Fruit fly (Drosophila melanogaster) whole organism, embryonic: ENCODE results near the gene AstA.

Experiments used
- CG10366 ChIP-seq: fragments of 200-800 bp; sonication (Bioruptor generic); IDR thresholded peaks from 2 replicates; pipeline ENCODE4 v1.3.6; 2022; ENCODE audit warnings: missing biosample characterization, missing genetic modification characterization
- CG10543 ChIP-seq: fragments of 200-800 bp; sonication (Bioruptor generic); optimal IDR thresholded peaks from 3 replicates; lab custom pipeline; 2017; ENCODE audit warnings: missing biosample characterization, mild to moderate bottlenecking, missing genetic modification characterization, moderate library complexity
- CG11085 ChIP-seq: fragments of 200-800 bp; sonication (Bioruptor generic); IDR thresholded peaks from 2 replicates; pipeline ENCODE4 v1.3.6; 2022; ENCODE audit warnings: missing biosample characterization, missing genetic modification characterization
- CG11398 ChIP-seq: fragments of 200-800 bp; sonication (Bioruptor generic); optimal IDR thresholded peaks from 2 replicates; lab custom pipeline; 2016; ENCODE audit warnings: missing biosample characterization, missing genetic modification characterization
- CG11504 ChIP-seq: fragments of 200-800 bp; sonication (Bioruptor generic); optimal IDR thresholded peaks from 3 replicates; lab custom pipeline; 2019; ENCODE audit warnings: missing biosample characterization, mild to moderate bottlenecking, missing genetic modification characterization, moderate library complexity
- CG11560 ChIP-seq: fragments of 200-800 bp; sonication (Bioruptor generic); IDR thresholded peaks from 3 replicates; pipeline ENCODE4 v1.3.6; 2022; ENCODE audit warnings: missing biosample characterization, missing genetic modification characterization
- CG12236 ChIP-seq: fragments of 200-800 bp; sonication (Bioruptor generic); optimal IDR thresholded peaks from 2 replicates; lab custom pipeline; 2016; ENCODE audit warnings: missing biosample characterization, missing genetic modification characterization
- CG12744 ChIP-seq: fragments of 200-800 bp; sonication (Bioruptor generic); optimal IDR thresholded peaks from 2 replicates; lab custom pipeline; 2016; ENCODE audit warnings: missing biosample characterization, missing genetic modification characterization
- CG15073 ChIP-seq: fragments of 200-800 bp; sonication (Bioruptor generic); optimal IDR thresholded peaks from 2 replicates; lab custom pipeline; 2016; ENCODE audit warnings: missing biosample characterization, missing genetic modification characterization
- CG15269 ChIP-seq: fragments of 200-800 bp; sonication (Bioruptor generic); optimal IDR thresholded peaks from 2 replicates; lab custom pipeline; 2018; ENCODE audit warnings: missing biosample characterization, mild to moderate bottlenecking, missing genetic modification characterization, moderate library complexity
- CG1529 ChIP-seq: fragments of 200-800 bp; sonication (Bioruptor generic); optimal IDR thresholded peaks from 3 replicates; lab custom pipeline; 2018; ENCODE audit warnings: missing biosample characterization, missing genetic modification characterization
- CG15479 ChIP-seq: fragments of 200-800 bp; sonication (Bioruptor generic); optimal IDR thresholded peaks from 3 replicates; lab custom pipeline; 2019; ENCODE audit warnings: missing biosample characterization, mild to moderate bottlenecking, missing genetic modification characterization, moderate library complexity
- CG15696 ChIP-seq: fragments of 200-800 bp; sonication (Bioruptor generic); optimal IDR thresholded peaks from 2 replicates; lab custom pipeline; 2019; ENCODE audit warnings: missing biosample characterization, mild to moderate bottlenecking, missing genetic modification characterization, moderate library complexity
- CG3163 ChIP-seq: fragments of 200-800 bp; sonication (Bioruptor generic); optimal IDR thresholded peaks from 3 replicates; lab custom pipeline; 2016; ENCODE audit warnings: missing biosample characterization, missing genetic modification characterization
- CG32772 ChIP-seq: fragments of 200-800 bp; sonication (Bioruptor generic); IDR thresholded peaks from 2 replicates; pipeline ENCODE4 v1.3.6; 2022; ENCODE audit warnings: missing biosample characterization, missing genetic modification characterization
- CG43689 ChIP-seq: fragments of 200-800 bp; sonication (Bioruptor generic); IDR thresholded peaks from 2 replicates; pipeline ENCODE4 v1.3.6; 2022; ENCODE audit warnings: missing biosample characterization, missing genetic modification characterization
- CG6272 ChIP-seq: fragments of 200-800 bp; sonication (Bioruptor generic); IDR thresholded peaks from 2 replicates; pipeline ENCODE4 v1.3.6; 2022; ENCODE audit warnings: missing biosample characterization, missing genetic modification characterization
- CG6654 ChIP-seq: fragments of 200-800 bp; sonication (Bioruptor generic); optimal IDR thresholded peaks from 2 replicates; lab custom pipeline; 2017; ENCODE audit warnings: missing biosample characterization, mild to moderate bottlenecking, missing genetic modification characterization
- CG8089 ChIP-seq: fragments of 200-800 bp; sonication (Bioruptor generic); optimal IDR thresholded peaks from 3 replicates; lab custom pipeline; 2016; ENCODE audit warnings: missing biosample characterization, missing genetic modification characterization
- CG8290 ChIP-seq, 3 experiments: fragments of 200-800 bp; sonication (Bioruptor generic); optimal IDR thresholded peaks; 2 replicates each; lab custom pipeline; 2016 to 2019; ENCODE audit warnings: missing biosample characterization in 3 of 3, missing genetic modification characterization in 3 of 3, mild to moderate bottlenecking in 2 of 3, moderate library complexity in 1 of 3
- CG8924 ChIP-seq: fragments of 200-800 bp; optimal IDR thresholded peaks from 3 replicates; lab custom pipeline; 2019; ENCODE audit warnings: missing biosample characterization, mild to moderate bottlenecking, missing genetic modification characterization, moderate library complexity
- Deaf1 ChIP-seq: fragments of 200-800 bp; optimal IDR thresholded peaks from 3 replicates; lab custom pipeline; 2019; ENCODE audit warnings: missing biosample characterization, mild to moderate bottlenecking, missing genetic modification characterization, moderate library complexity
- Dfd ChIP-seq, 2 experiments: fragments of >200 bp; optimal IDR thresholded peaks; 2 replicates each; lab custom pipeline; 2017; ENCODE audit warnings: missing biosample characterization in 2 of 2, missing genetic modification characterization in 2 of 2
- Doc2 ChIP-seq: fragments of 200-800 bp; sonication (Bioruptor generic); IDR thresholded peaks from 2 replicates; pipeline ENCODE4 v1.3.6; 2022; ENCODE audit warnings: missing biosample characterization, missing genetic modification characterization
- H15 ChIP-seq: fragments of 200-800 bp; sonication (Bioruptor generic); IDR thresholded peaks from 3 replicates; pipeline ENCODE4 v1.3.6; 2022; ENCODE audit warnings: missing biosample characterization, missing genetic modification characterization
- Kr ChIP-seq: fragments of 200-800 bp; sonication (Bioruptor generic); optimal IDR thresholded peaks from 2 replicates; lab custom pipeline; 2017; ENCODE audit warnings: missing biosample characterization, mild to moderate bottlenecking, missing genetic modification characterization
- Lpt ChIP-seq: fragments of >200 bp; optimal IDR thresholded peaks from 2 replicates; lab custom pipeline; 2018; ENCODE audit warnings: missing biosample characterization, missing genetic modification characterization
- NK7.1 ChIP-seq: fragments of 200-800 bp; sonication (Bioruptor generic); optimal IDR thresholded peaks from 3 replicates; lab custom pipeline; 2016; ENCODE audit warnings: missing biosample characterization, missing genetic modification characterization
- Oli ChIP-seq: fragments of 200-800 bp; sonication (Bioruptor generic); optimal IDR thresholded peaks from 2 replicates; lab custom pipeline; 2018; ENCODE audit warnings: missing biosample characterization, mild to moderate bottlenecking, missing genetic modification characterization, moderate library complexity
- Rfx ChIP-seq: fragments of 200-800 bp; sonication (Bioruptor generic); IDR thresholded peaks from 2 replicates; pipeline ENCODE4 v1.3.6; 2022; ENCODE audit warnings: missing biosample characterization, missing genetic modification characterization
- Sry-β ChIP-seq: fragments of 200-800 bp; sonication (Bioruptor generic); optimal IDR thresholded peaks from 2 replicates; lab custom pipeline; 2018; ENCODE audit warnings: missing biosample characterization, mild to moderate bottlenecking, missing genetic modification characterization, moderate library complexity
- Sry-δ ChIP-seq: fragments of 200-800 bp; sonication (Bioruptor generic); optimal IDR thresholded peaks from 2 replicates; lab custom pipeline; 2016; ENCODE audit warnings: missing biosample characterization, missing genetic modification characterization
- Xbp1 ChIP-seq: fragments of 200-800 bp; sonication (Bioruptor generic); optimal IDR thresholded peaks from 3 replicates; lab custom pipeline; 2016; ENCODE audit warnings: missing biosample characterization, mild to moderate bottlenecking, missing genetic modification characterization
- ap ChIP-seq: fragments of 200-800 bp; sonication (Bioruptor generic); IDR thresholded peaks from 2 replicates; pipeline ENCODE4 v1.3.6; 2022; ENCODE audit warnings: missing biosample characterization, missing genetic modification characterization
- az2 ChIP-seq: fragments of 200-800 bp; sonication (Bioruptor generic); optimal IDR thresholded peaks from 3 replicates; lab custom pipeline; 2016; ENCODE audit warnings: missing biosample characterization, missing genetic modification characterization
- chm ChIP-seq: fragments of 200-800 bp; sonication (Bioruptor generic); IDR thresholded peaks from 2 replicates; pipeline ENCODE4 v1.3.6; 2022; ENCODE audit warnings: missing biosample characterization, missing genetic modification characterization
- chn ChIP-seq: fragments of 200-800 bp; sonication (Bioruptor generic); optimal IDR thresholded peaks from 2 replicates; lab custom pipeline; 2016; ENCODE audit warnings: missing biosample characterization, missing genetic modification characterization
- corto ChIP-seq: fragments of 200-800 bp; sonication (Bioruptor generic); optimal IDR thresholded peaks from 2 replicates; lab custom pipeline; 2016; ENCODE audit warnings: missing biosample characterization, mild to moderate bottlenecking, missing genetic modification characterization, moderate library complexity
- ems ChIP-seq: fragments of 200-800 bp; sonication (Bioruptor generic); optimal IDR thresholded peaks from 3 replicates; lab custom pipeline; 2016; ENCODE audit warnings: missing biosample characterization, missing genetic modification characterization
- en ChIP-seq: fragments of 200-800 bp; sonication (Bioruptor generic); optimal IDR thresholded peaks from 2 replicates; lab custom pipeline; 2016; ENCODE audit warnings: missing biosample characterization, missing genetic modification characterization
- eve ChIP-seq, 2 experiments: fragments of >200 bp; optimal IDR thresholded peaks; 2 replicates each; lab custom pipeline; 2017; ENCODE audit warnings: missing biosample characterization in 2 of 2, missing genetic modification characterization in 2 of 2
- fd102C ChIP-seq: fragments of 200-800 bp; sonication (Bioruptor generic); optimal IDR thresholded peaks from 2 replicates; lab custom pipeline; 2018; ENCODE audit warnings: missing biosample characterization, mild to moderate bottlenecking, missing genetic modification characterization, moderate library complexity
- grau ChIP-seq: fragments of 200-800 bp; optimal IDR thresholded peaks from 3 replicates; lab custom pipeline; 2019; ENCODE audit warnings: missing biosample characterization, mild to moderate bottlenecking, missing genetic modification characterization, moderate library complexity
- gro ChIP-seq: fragments of 200-800 bp; sonication (Bioruptor generic); optimal IDR thresholded peaks from 2 replicates; lab custom pipeline; 2016; ENCODE audit warnings: missing biosample characterization, missing genetic modification characterization
- kay ChIP-seq: fragments of 200-800 bp; sonication (Bioruptor generic); optimal IDR thresholded peaks from 2 replicates; lab custom pipeline; 2016; ENCODE audit warnings: missing biosample characterization, missing genetic modification characterization
- pb ChIP-seq: fragments of 200-800 bp; sonication (Bioruptor generic); optimal IDR thresholded peaks from 3 replicates; lab custom pipeline; 2016; ENCODE audit warnings: missing biosample characterization, missing genetic modification characterization
- shn ChIP-seq: fragments of 200-800 bp; sonication (Bioruptor generic); optimal IDR thresholded peaks from 3 replicates; lab custom pipeline; 2016; ENCODE audit warnings: missing biosample characterization, missing genetic modification characterization
- twi ChIP-seq: fragments of 200-800 bp; optimal IDR thresholded peaks from 2 replicates; lab custom pipeline; 2019; ENCODE audit warnings: missing biosample characterization, mild to moderate bottlenecking, missing genetic modification characterization, moderate library complexity
- zen ChIP-seq: fragments of 200-800 bp; sonication (Bioruptor generic); optimal IDR thresholded peaks from 3 replicates; lab custom pipeline; 2018; ENCODE audit warnings: missing biosample characterization, mild to moderate bottlenecking, missing genetic modification characterization, moderate library complexity

AstA gene

DNA sequence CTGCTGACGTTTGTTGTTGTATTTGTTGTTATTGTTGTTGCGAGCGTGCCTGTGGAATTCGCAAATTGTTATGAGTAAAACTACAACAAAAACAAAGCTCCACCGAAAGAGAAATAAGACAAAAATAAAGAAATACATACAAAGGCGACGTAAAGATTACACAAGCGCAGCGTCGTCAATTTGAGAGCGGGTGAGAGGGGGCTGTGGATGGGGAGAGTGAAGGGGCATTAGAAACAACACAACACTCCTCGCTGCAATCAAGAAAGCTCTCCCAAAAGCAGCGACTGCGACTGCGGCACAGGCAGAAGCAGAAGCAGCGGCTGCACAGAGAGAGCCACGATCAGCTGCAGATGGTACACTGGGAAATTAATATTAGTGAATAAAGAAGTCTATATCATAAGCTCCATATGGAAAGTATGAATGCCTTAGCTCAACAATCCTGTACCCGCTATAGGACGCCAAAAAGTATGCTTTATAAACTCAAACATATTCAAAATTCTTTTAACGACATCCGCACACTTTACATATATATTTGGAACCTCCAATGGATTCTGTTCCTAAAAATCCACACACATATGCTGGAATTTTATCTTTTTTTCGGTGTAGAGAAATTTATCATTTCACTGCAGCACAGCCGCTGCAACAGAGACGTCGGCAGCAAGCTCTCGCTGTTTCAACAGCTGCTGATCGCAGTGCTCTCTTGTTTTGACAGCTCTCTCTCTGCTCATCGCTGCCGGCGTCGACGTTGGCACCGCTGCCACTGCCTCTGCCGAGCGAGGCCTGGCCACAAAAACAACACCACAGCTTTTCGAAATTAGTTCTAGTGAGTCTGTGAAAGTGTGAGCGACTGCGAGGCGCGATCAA lies 3.9 kb upstream of the AstA start, which contains the start of gene CG13631 (continued):
- TF ChIP-seq Dfd (GFP tag; optimal IDR thresholded peaks at IDR 0.05; lab: Kevin White, UChicago) (no peak), Sry-β (GFP tag; lab: Kevin White, UChicago) (peak; percentile 68), en (GFP tag; lab: Kevin White, UChicago) (peak; percentile 91), corto (GFP tag; lab: Kevin White, UChicago) (peak; percentile 85), CG15073 (GFP tag; lab: Kevin White, UChicago) (peak; percentile 82), CG11560 (peak; percentile 64; the same call in 2 of the 3 replicates), zen (tag; lab: Kevin White, UChicago) (peak; percentile 85), CG10366 (GFP tag; lab: Robert Waterston, UW) (peak; percentile 92), CG6654 (GFP tag; lab: Kevin White, UChicago) (peak; percentile 87), CG32772 (GFP tag; lab: Robert Waterston, UW) (peak; percentile 94), Rfx (GFP tag; lab: Robert Waterston, UW) (peak; percentile 58), CG12236 (GFP tag; lab: Kevin White, UChicago) (peak; percentile 93), CG11085 (GFP tag; lab: Robert Waterston, UW) (no peak; the same call in 1 of the 2 replicates), Kr (GFP tag; lab: Kevin White, UChicago) (no peak), Xbp1 (peak; percentile 96), H15 (GFP tag; lab: Robert Waterston, UW) (peak; percentile 91), CG15479 (GFP tag; lab: Kevin White, UChicago) (no peak), Sry-δ (GFP tag; lab: Kevin White, UChicago) (peak; percentile 58), ap (GFP tag; lab: Robert Waterston, UW) (peak; percentile 90), ems (peak; percentile 92), NK7.1 (GFP tag; lab: Kevin White, UChicago) (peak; percentile 79), shn (GFP tag; lab: Kevin White, UChicago) (peak; percentile 86), Oli (peak; percentile 98), Lpt (GFP tag; lab: Kevin White, UChicago) (no peak), CG8089 (GFP tag; lab: Kevin White, UChicago) (peak; percentile 95), CG6272 (GFP tag; lab: Robert Waterston, UW) (peak; percentile 86), CG1529 (GFP tag; lab: Kevin White, UChicago) (peak; percentile 98), CG8290 (GFP tag; optimal IDR thresholded peaks at IDR 0.05; lab: Kevin White, UChicago) (peak; percentile 89), CG8290 (tag; optimal IDR thresholded peaks at IDR 0.05; lab: Kevin White, UChicago) (peak; percentile 17 to 90), chn (GFP tag; lab: Kevin White, UChicago) (peak; percentile 94), pb (GFP tag; lab: Kevin White, UChicago) (peak; percentile 92), twi (tag; lab: Kevin White, UChicago) (peak; percentile 93), CG8924 (tag; lab: Kevin White, UChicago) (peak; percentile 95), eve (GFP tag; optimal IDR thresholded peaks at IDR 0.05; lab: Kevin White, UChicago) (peak in 1 of 2 experiments; percentile 99), grau (tag; lab: Kevin White, UChicago) (peak; percentile 92), CG11504 (tag; lab: Kevin White, UChicago) (peak; percentile 96), CG15696 (tag; lab: Kevin White, UChicago) (peak; percentile 66), Deaf1 (peak; percentile 67), CG15269 (peak; percentile 91), CG10543 (peak; percentile 55), chm (GFP tag; lab: Robert Waterston, UW) (peak; percentile 68; the same call in 1 of the 2 replicates), kay (GFP tag; lab: Kevin White, UChicago) (peak; percentile 88), CG12744 (GFP tag; lab: Kevin White, UChicago) (peak; percentile 47), fd102C (GFP tag; lab: Kevin White, UChicago) (no peak), CG11398 (GFP tag; lab: Kevin White, UChicago) (peak; percentile 88), Doc2 (GFP tag; lab: Robert Waterston, UW) (peak; percentile 69), CG43689 (GFP tag; lab: Robert Waterston, UW) (0 out of 2 replicates have a peak, but pooled peaks have one; percentile 32), gro (GFP tag; lab: Kevin White, UChicago) (no peak), CG3163 (GFP tag; lab: Kevin White, UChicago) (peak; percentile 52), az2 (peak; percentile 97)
